Worm (Caenorhabditis elegans) whole organism, mixed stage, embryonic: ENCODE measurements around the gene srx-23.
A peak's percentile ranks its signal among the peaks of the same experiment; 100 is the strongest.

Experiments
- M03D4.4 ChIP-seq: sonication (generic microtip); optimal IDR thresholded peaks from 2 replicates; lab custom pipeline; 2017; ENCODE audit warnings: mild to moderate bottlenecking, missing genetic modification characterization, missing compliant biosample characterization
- bed-3 ChIP-seq: fragments of 200-800 bp; sonication (Bioruptor generic); optimal IDR thresholded peaks from 3 replicates; lab custom pipeline; 2018; ENCODE audit warnings: mild to moderate bottlenecking, missing genetic modification characterization, moderate library complexity, missing compliant biosample characterization
- blmp-1 ChIP-seq: fragments of 150-350 bp; optimal IDR thresholded peaks from 2 replicates; lab custom pipeline; 2014; ENCODE audit warnings: missing biosample characterization, missing genetic modification characterization
- ceh-39 ChIP-seq: fragments of 150-350 bp; optimal IDR thresholded peaks from 2 replicates; lab custom pipeline; 2014; ENCODE audit warnings: missing biosample characterization, missing genetic modification characterization
- ceh-43 ChIP-seq: fragments of 200-800 bp; sonication (Bioruptor generic); optimal IDR thresholded peaks from 2 replicates; lab custom pipeline; 2018; ENCODE audit warnings: mild to moderate bottlenecking, missing genetic modification characterization, moderate library complexity, missing compliant biosample characterization
- ceh-83 ChIP-seq: fragments of 200-800 bp; sonication (Bioruptor generic); optimal IDR thresholded peaks from 2 replicates; lab custom pipeline; 2018; ENCODE audit warnings: mild to moderate bottlenecking, missing genetic modification characterization, missing compliant biosample characterization
- ces-1 ChIP-seq: fragments of 150-350 bp; optimal IDR thresholded peaks from 2 replicates; lab custom pipeline; 2014; ENCODE audit warnings: missing biosample characterization, missing genetic modification reagents, missing genetic modification characterization
- cnd-1 ChIP-seq: fragments of 200-800 bp; sonication (Bioruptor generic); optimal IDR thresholded peaks from 2 replicates; lab custom pipeline; 2018; ENCODE audit warnings: mild to moderate bottlenecking, missing genetic modification characterization, missing compliant biosample characterization
- drap-1 ChIP-seq: fragments of 200-800 bp; sonication (Bioruptor generic); optimal IDR thresholded peaks from 3 replicates; lab custom pipeline; 2018; ENCODE audit warnings: mild to moderate bottlenecking, missing genetic modification characterization, missing compliant biosample characterization
- elt-1 ChIP-seq: sonication (generic microtip); optimal IDR thresholded peaks from 2 replicates; lab custom pipeline; 2017; ENCODE audit warnings: missing genetic modification characterization, mild to moderate bottlenecking, missing compliant biosample characterization, antibody characterized with exemption, moderate library complexity, borderline replicate concordance; ENCODE audit not compliant: insufficient read depth
- elt-3 ChIP-seq: fragments of 150-350 bp; optimal IDR thresholded peaks from 2 replicates; lab custom pipeline; 2014; ENCODE audit warnings: missing biosample characterization, missing genetic modification characterization
- flh-1 ChIP-seq: fragments of 200-800 bp; sonication (Bioruptor generic); optimal IDR thresholded peaks from 2 replicates; lab custom pipeline; 2018; ENCODE audit warnings: mild to moderate bottlenecking, missing genetic modification characterization, moderate library complexity, missing compliant biosample characterization
- lin-13 ChIP-seq: fragments of 150-350 bp; optimal IDR thresholded peaks from 2 replicates; lab custom pipeline; 2014; ENCODE audit warnings: missing biosample characterization, missing genetic modification characterization
- lin-32 ChIP-seq: fragments of 200-800 bp; sonication (Bioruptor generic); optimal IDR thresholded peaks from 2 replicates; lab custom pipeline; 2018; ENCODE audit warnings: mild to moderate bottlenecking, missing genetic modification characterization, missing compliant biosample characterization
- lsy-2 ChIP-seq: fragments of 150-350 bp; optimal IDR thresholded peaks from 2 replicates; lab custom pipeline; 2014; ENCODE audit warnings: missing biosample characterization, missing genetic modification characterization
- mab-5 ChIP-seq: fragments of 150-350 bp; optimal IDR thresholded peaks from 2 replicates; lab custom pipeline; 2014; ENCODE audit warnings: missing biosample characterization, missing genetic modification characterization
- mep-1 ChIP-seq: fragments of 150-350 bp; optimal IDR thresholded peaks from 2 replicates; lab custom pipeline; 2017; ENCODE audit warnings: missing biosample characterization, missing genetic modification reagents, missing genetic modification characterization, inconsistent platforms
- mls-2 ChIP-seq: sonication (generic microtip); optimal IDR thresholded peaks from 2 replicates; lab custom pipeline; 2016; ENCODE audit warnings: mild to moderate bottlenecking, missing genetic modification characterization, moderate library complexity, missing compliant biosample characterization
- nhr-12 ChIP-seq: fragments of 150-350 bp; optimal IDR thresholded peaks from 2 replicates; lab custom pipeline; 2014; ENCODE audit warnings: missing biosample characterization, missing genetic modification characterization
- nhr-2 ChIP-seq: fragments of 150-350 bp; optimal IDR thresholded peaks from 2 replicates; lab custom pipeline; 2014; ENCODE audit warnings: missing biosample characterization, missing genetic modification characterization
- nhr-237 ChIP-seq: fragments of 150-350 bp; optimal IDR thresholded peaks from 2 replicates; lab custom pipeline; 2014; ENCODE audit warnings: missing biosample characterization, missing genetic modification characterization
- nhr-28 ChIP-seq: fragments of 150-350 bp; optimal IDR thresholded peaks from 2 replicates; lab custom pipeline; 2014; ENCODE audit warnings: missing biosample characterization, missing genetic modification characterization
- pha-4 ChIP-seq: fragments of 150-350 bp; optimal IDR thresholded peaks from 2 replicates; lab custom pipeline; 2018; ENCODE audit warnings: missing biosample characterization, missing genetic modification reagents, missing genetic modification characterization
- sem-2 ChIP-seq: fragments of 200-800 bp; sonication (Bioruptor generic); optimal IDR thresholded peaks from 2 replicates; lab custom pipeline; 2018; ENCODE audit warnings: mild to moderate bottlenecking, missing genetic modification characterization, missing compliant biosample characterization
- snpc-4 ChIP-seq: fragments of 150-350 bp; optimal IDR thresholded peaks from 2 replicates; lab custom pipeline; 2014; ENCODE audit warnings: missing biosample characterization, missing genetic modification characterization
- sptf-1 ChIP-seq: sonication (generic microtip); optimal IDR thresholded peaks from 2 replicates; lab custom pipeline; 2017; ENCODE audit warnings: mild to moderate bottlenecking, missing genetic modification characterization, moderate library complexity, missing compliant biosample characterization
- tbx-8 ChIP-seq: fragments of 200-800 bp; sonication (Bioruptor generic); optimal IDR thresholded peaks from 2 replicates; lab custom pipeline; 2018; ENCODE audit warnings: mild to moderate bottlenecking, missing genetic modification characterization, moderate library complexity, missing compliant biosample characterization
- unc-120 ChIP-seq: sonication (generic microtip); optimal IDR thresholded peaks from 2 replicates; lab custom pipeline; 2017; ENCODE audit warnings: missing genetic modification characterization, missing compliant biosample characterization; ENCODE audit not compliant: poor library complexity, severe bottlenecking
- unc-39 ChIP-seq: fragments of 150-350 bp; optimal IDR thresholded peaks from 2 replicates; lab custom pipeline; 2014; ENCODE audit warnings: missing biosample characterization, missing genetic modification characterization
- zip-8 ChIP-seq: fragments of 150-350 bp; optimal IDR thresholded peaks from 2 replicates; lab custom pipeline; 2014; ENCODE audit warnings: missing biosample characterization, missing genetic modification characterization
- ztf-11 ChIP-seq: fragments of 150-350 bp; optimal IDR thresholded peaks from 2 replicates; lab custom pipeline; 2014; ENCODE audit warnings: missing biosample characterization, missing genetic modification characterization

The srx-23 gene

DNA sequence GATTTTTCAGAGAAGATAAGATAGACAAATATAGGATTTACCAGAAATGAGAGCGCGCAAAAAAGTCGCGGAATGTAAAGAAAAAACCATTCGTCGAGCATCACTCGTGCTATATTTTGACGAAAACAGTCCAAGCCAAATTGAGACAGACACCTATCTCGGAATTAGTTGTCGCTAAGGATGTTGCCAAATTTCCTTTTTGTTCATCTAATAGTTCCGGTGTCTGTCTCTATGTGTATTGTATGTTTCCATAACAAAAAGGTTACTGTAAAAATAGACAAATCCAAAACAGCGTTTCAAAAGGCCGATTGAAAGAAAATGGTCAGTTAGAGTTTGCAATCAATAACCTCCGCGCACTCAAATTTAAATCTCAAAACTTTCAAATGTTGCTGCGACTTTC lies 12.5 kb downstream of the srx-23 start, which contains the start of gene srj-53:
Gene srj-53 (minus strand): TSS at position 101 of the 400 bp plus-strand sequence.
- TF ChIP-seq mep-1, result no peak
- no peak for TF ChIP-seq ces-1
- no peak for TF ChIP-seq ceh-43
- TF ChIP-seq M03D4.4, result no peak
- no peak for TF ChIP-seq drap-1 (GFP tag; lab: Kevin White, UChicago)
- TF ChIP-seq elt-1 (tag; lab: Kevin White, UChicago), result no peak
- TF ChIP-seq lsy-2 (tag; lab: Kevin White, UChicago), result no peak
- TF ChIP-seq ceh-39 (tag; lab: Kevin White, UChicago), result no peak
- no peak for TF ChIP-seq lin-13 (tag; lab: Kevin White, UChicago)
- TF ChIP-seq mab-5 (tag; lab: Kevin White, UChicago), result no peak
- no peak for TF ChIP-seq tbx-8 (GFP tag; lab: Kevin White, UChicago)
- TF ChIP-seq unc-39 (tag; lab: Kevin White, UChicago), result no peak
- TF ChIP-seq nhr-12, result no peak
- TF ChIP-seq unc-120, result no peak

DNA sequence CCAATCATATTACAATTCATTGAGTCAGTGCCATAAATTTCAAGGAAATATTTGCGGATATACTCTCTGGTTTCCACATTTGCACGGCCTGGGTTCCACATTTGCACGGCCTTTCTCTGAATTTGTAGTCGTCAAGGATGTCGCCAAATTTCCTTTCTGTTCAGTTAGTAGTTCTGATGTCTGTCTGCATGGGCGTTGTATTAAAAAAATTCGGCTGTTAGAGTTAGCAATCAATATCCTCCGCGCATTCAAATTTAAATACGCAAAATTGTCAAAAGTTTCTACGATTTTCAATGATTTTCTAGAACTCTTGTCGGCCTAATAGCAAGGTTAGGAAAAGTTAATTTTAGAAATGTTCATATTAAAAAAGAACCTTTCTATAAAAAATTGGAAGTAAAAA lies 13.8 kb downstream of the srx-23 start, which contains the start of gene srj-52:
Gene srj-52 (minus strand): TSS at position 101 of the 400 bp plus-strand sequence.
- TF ChIP-seq M03D4.4 (no peak), blmp-1 (tag; lab: Kevin White, UChicago) (no peak), sptf-1 (tag; lab: Kevin White, UChicago) (no peak), nhr-12 (no peak), sem-2 (GFP tag; lab: Kevin White, UChicago) (no peak), ceh-83 (GFP tag; lab: Kevin White, UChicago) (no peak), elt-3 (tag; lab: Kevin White, UChicago) (no peak), lin-13 (tag; lab: Kevin White, UChicago) (no peak), drap-1 (GFP tag; lab: Kevin White, UChicago) (no peak), ceh-39 (tag; lab: Kevin White, UChicago) (no peak), lin-32 (GFP tag; lab: Kevin White, UChicago) (no peak), ztf-11 (tag; lab: Kevin White, UChicago) (no peak), ces-1 (no peak), pha-4 (tag; lab: Kevin White, UChicago) (no peak), snpc-4 (tag; lab: Kevin White, UChicago) (no peak)

DNA sequence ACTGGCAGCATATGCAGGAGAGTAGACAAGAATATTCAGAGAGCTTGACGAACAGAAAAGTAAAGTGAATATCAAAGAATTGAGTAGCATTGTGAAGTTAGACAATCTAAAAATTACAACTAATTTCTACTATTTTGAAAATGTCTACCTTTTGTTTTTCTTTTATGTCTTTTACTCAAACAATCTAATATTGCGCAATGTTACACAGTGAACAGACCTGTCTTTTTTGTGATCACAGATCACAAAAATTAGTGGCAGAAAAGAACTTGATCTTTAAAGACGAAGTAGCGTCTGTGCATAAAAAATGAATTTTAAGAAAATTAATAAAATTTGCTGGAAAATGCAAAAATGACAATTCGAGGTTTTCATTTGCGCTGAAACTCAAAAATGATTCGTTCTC lies 16.9 kb downstream of the srx-23 start:
- TF ChIP-seq zip-8 (tag; lab: Kevin White, UChicago) (peak; percentile 74), mab-5 (tag; lab: Kevin White, UChicago) (no peak), ceh-39 (tag; lab: Kevin White, UChicago) (no peak), pha-4 (tag; lab: Kevin White, UChicago) (no peak), lin-32 (GFP tag; lab: Kevin White, UChicago) (no peak)

DNA sequence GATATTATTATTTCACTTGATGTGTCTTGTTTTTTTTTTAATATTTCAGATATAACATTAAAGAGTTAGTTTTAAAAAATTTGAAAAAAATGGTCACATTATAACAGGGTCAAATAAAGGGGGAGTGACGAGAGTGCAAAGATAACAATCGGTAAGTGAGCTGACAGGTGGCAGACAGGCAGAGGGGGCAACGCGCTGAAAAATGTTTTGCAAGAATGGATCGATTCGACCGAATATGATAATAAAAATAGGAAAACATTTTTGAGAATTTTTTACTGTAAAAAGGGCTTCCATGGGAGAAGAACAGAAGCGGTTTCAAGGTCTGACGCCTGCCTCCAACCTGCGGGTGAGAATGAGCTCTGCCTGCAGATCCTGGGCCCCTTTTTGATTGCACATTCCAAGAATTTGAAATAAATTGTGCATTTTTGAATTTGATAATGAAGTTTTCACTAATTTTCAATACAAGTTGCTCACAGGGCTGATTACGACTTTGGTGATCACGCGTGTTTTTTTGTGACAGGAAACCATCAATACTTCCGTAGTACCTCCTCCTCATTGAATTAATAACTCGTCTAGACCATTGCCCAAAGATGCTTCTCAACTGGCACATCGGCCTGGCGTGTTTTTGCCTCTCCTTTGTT lies 17.5 kb downstream of the srx-23 start, which contains the start of the genes ugt-29 and srx-5:
Gene ugt-29 (minus strand): TSS at position 101 of the 641 bp plus-strand sequence.
Gene srx-5 (plus strand): TSS at position 591 of the 641 bp plus-strand sequence.
- TF ChIP-seq nhr-28 (tag; lab: Kevin White, UChicago), result no peak

DNA sequence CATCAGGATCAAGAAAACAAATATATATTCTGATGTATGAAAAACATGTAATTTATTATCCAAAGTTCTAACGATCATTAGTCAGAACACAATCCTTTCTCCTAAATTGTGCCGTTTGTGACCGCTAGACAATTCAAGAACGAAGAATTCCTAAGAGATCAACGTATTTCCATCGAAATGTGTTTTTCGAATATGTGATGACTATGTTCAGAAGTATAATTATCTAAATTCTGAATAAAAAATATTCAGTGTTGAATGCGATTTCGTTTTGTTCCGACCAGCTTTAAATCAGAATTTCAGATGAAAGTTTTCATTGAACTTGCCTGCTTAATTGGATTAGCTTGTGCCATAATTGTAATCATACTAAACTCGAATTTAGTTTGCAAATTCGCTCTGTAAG lies 20.1 kb downstream of the srx-23 start, which contains the start of gene srbc-37:
Gene srbc-37 (plus strand): TSS at position 301 of the 400 bp plus-strand sequence.
- TF ChIP-seq nhr-2 (tag; lab: Kevin White, UChicago) (no peak), M03D4.4 (no peak), mep-1 (no peak), lin-32 (GFP tag; lab: Kevin White, UChicago) (no peak), snpc-4 (tag; lab: Kevin White, UChicago) (no peak), nhr-28 (tag; lab: Kevin White, UChicago) (no peak), nhr-237 (tag; lab: Kevin White, UChicago) (no peak), unc-39 (tag; lab: Kevin White, UChicago) (no peak), tbx-8 (GFP tag; lab: Kevin White, UChicago) (no peak), bed-3 (GFP tag; lab: Kevin White, UChicago) (no peak), lin-13 (tag; lab: Kevin White, UChicago) (no peak), sem-2 (GFP tag; lab: Kevin White, UChicago) (no peak), drap-1 (GFP tag; lab: Kevin White, UChicago) (no peak), cnd-1 (tag; lab: Kevin White, UChicago) (no peak), unc-120 (no peak), flh-1 (GFP tag; lab: Kevin White, UChicago) (no peak), ceh-83 (GFP tag; lab: Kevin White, UChicago) (no peak), mab-5 (tag; lab: Kevin White, UChicago) (no peak), mls-2 (tag; lab: Kevin White, UChicago) (no peak)
